Fruit fly (Drosophila melanogaster): Measurements from ENCODE around the gene CG6928.

DNA sequence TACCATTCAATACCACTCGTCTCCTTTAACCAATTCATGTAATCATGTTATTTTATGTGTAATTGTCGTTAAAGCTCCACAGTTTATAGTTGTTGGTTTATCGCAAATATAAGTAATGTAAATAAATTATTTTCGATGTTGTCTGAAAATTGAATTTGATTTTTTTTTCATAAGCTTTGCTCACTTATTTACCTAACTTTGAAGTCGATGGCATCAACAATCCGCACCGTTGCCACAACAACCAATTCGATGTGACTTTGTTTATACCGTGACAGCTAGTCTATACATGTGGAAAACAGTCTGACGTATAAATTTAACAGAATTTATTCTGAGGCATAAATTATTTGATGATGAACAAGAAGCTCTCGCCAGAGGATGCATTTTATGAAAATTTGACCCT, 12.5 kb upstream of the CG6928 start, which contains the start of gene CG6931:
- no peak for TF ChIP-seq CG15710 (tag; optimal IDR thresholded peaks at IDR 0.05)
- no peak for TF ChIP-seq CG34367 (tag; optimal IDR thresholded peaks at IDR 0.05)
- no peak for TF ChIP-seq CG12605 (GFP tag; IDR thresholded peaks at IDR 0.05)
- TF ChIP-seq gl (tag; optimal IDR thresholded peaks at IDR 0.05), result no peak
- no peak for TF ChIP-seq EcR (GFP tag; optimal IDR thresholded peaks at IDR 0.05)
- TF ChIP-seq CG32121 (GFP tag; IDR thresholded peaks at IDR 0.05), result no peak
- no peak for TF ChIP-seq Ets98B (GFP tag; IDR thresholded peaks at IDR 0.05)
- no peak for TF ChIP-seq CG9948 (tag; optimal IDR thresholded peaks at IDR 0.05)
- TF ChIP-seq CG17806 (tag; optimal IDR thresholded peaks at IDR 0.05), result no peak
- no peak for TF ChIP-seq CG14655 (GFP tag; optimal IDR thresholded peaks at IDR 0.05)
- no peak for TF ChIP-seq rn (GFP tag; IDR thresholded peaks at IDR 0.05)
- TF ChIP-seq Snoo (tag; optimal IDR thresholded peaks at IDR 0.05), result no peak

All from whole organism, pupa.